Worm (Caenorhabditis elegans) whole organism, L3 larva: ENCODE data around the gene Y43F8B.18.
A peak's percentile ranks its signal among the peaks of the same experiment; 100 is the strongest.

ENCODE experiments used
- aly-2 ChIP-seq: fragments of 150-350 bp; optimal IDR thresholded peaks from 2 replicates; lab custom pipeline; 2014; ENCODE audit warnings: missing biosample characterization, missing genetic modification characterization
- ama-1 ChIP-seq: fragments of 150-350 bp; optimal IDR thresholded peaks from 2 replicates; lab custom pipeline; 2018
- ceh-16 ChIP-seq: sonication (generic microtip); optimal IDR thresholded peaks from 2 replicates; lab custom pipeline; 2017; ENCODE audit warnings: missing biosample characterization, missing genetic modification characterization
- ceh-28 ChIP-seq: fragments of 150-350 bp; optimal IDR thresholded peaks from 2 replicates; lab custom pipeline; 2014; ENCODE audit warnings: missing biosample characterization, missing genetic modification reagents, missing genetic modification characterization
- ceh-82 ChIP-seq: fragments of 150-350 bp; optimal IDR thresholded peaks from 2 replicates; lab custom pipeline; 2014; ENCODE audit warnings: missing biosample characterization, missing genetic modification characterization
- daf-12 ChIP-seq: fragments of 150-350 bp; optimal IDR thresholded peaks from 2 replicates; lab custom pipeline; 2014; ENCODE audit warnings: missing biosample characterization, missing genetic modification reagents, missing genetic modification characterization
- egl-27 ChIP-seq: sonication (generic microtip); optimal IDR thresholded peaks from 4 replicates; lab custom pipeline; 2017; ENCODE audit warnings: missing biosample characterization, missing genetic modification reagents, missing genetic modification characterization
- egl-5 ChIP-seq: fragments of 150-350 bp; optimal IDR thresholded peaks from 2 replicates; lab custom pipeline; 2017; ENCODE audit warnings: missing biosample characterization, missing genetic modification reagents, missing genetic modification characterization, inconsistent platforms
- elt-1 ChIP-seq: fragments of 150-350 bp; optimal IDR thresholded peaks from 2 replicates; lab custom pipeline; 2014; ENCODE audit warnings: missing biosample characterization, missing genetic modification characterization
- elt-2 ChIP-seq: sonication (generic microtip); optimal IDR thresholded peaks from 2 replicates; lab custom pipeline; 2016; ENCODE audit warnings: missing genetic modification reagents, mild to moderate bottlenecking, missing genetic modification characterization, missing compliant biosample characterization
- elt-3 ChIP-seq, 3 experiments: fragments of 150-350 bp in 1 of 3; sonication (generic microtip) in 2 of 3; optimal IDR thresholded peaks; 2 replicates in 2 of 3; 4 replicates in 1 of 3; lab custom pipeline; 2014 to 2017; ENCODE audit warnings: missing biosample characterization in 3 of 3, missing genetic modification characterization in 3 of 3
- eor-1 ChIP-seq, 2 experiments: fragments of 150-350 bp; optimal IDR thresholded peaks; 2 replicates each; lab custom pipeline; 2014 to 2018; ENCODE audit warnings: missing biosample characterization in 2 of 2, missing genetic modification characterization in 2 of 2
- fkh-10 ChIP-seq: sonication (generic microtip); optimal IDR thresholded peaks from 2 replicates; lab custom pipeline; 2017; ENCODE audit warnings: missing biosample characterization, missing genetic modification reagents, missing genetic modification characterization
- fkh-2 ChIP-seq: fragments of 150-350 bp; optimal IDR thresholded peaks from 2 replicates; lab custom pipeline; 2014; ENCODE audit warnings: missing biosample characterization, missing genetic modification reagents, missing genetic modification characterization
- jun-1 ChIP-seq: fragments of 150-350 bp; optimal IDR thresholded peaks from 2 replicates; lab custom pipeline; 2014; ENCODE audit warnings: missing biosample characterization, missing genetic modification reagents, missing genetic modification characterization
- lin-15B ChIP-seq: fragments of 150-350 bp; optimal IDR thresholded peaks from 2 replicates; lab custom pipeline; 2014; ENCODE audit warnings: missing biosample characterization, missing genetic modification characterization
- lin-39 ChIP-seq: fragments of 150-350 bp; optimal IDR thresholded peaks from 2 replicates; lab custom pipeline; 2018; ENCODE audit warnings: missing biosample characterization, missing genetic modification reagents, missing genetic modification characterization
- lsy-12 ChIP-seq: sonication (generic microtip); optimal IDR thresholded peaks from 2 replicates; lab custom pipeline; 2016; ENCODE audit warnings: mild to moderate bottlenecking, missing genetic modification characterization, missing compliant biosample characterization
- mdl-1 ChIP-seq: fragments of 150-350 bp; optimal IDR thresholded peaks from 2 replicates; lab custom pipeline; 2014; ENCODE audit warnings: missing biosample characterization, missing genetic modification characterization
- nhr-11 ChIP-seq: fragments of 150-350 bp; optimal IDR thresholded peaks from 2 replicates; lab custom pipeline; 2014; ENCODE audit warnings: missing biosample characterization, missing genetic modification characterization
- nhr-12 ChIP-seq: fragments of 150-350 bp; optimal IDR thresholded peaks from 2 replicates; lab custom pipeline; 2014; ENCODE audit warnings: missing biosample characterization, missing genetic modification characterization
- nhr-23 ChIP-seq: fragments of 150-350 bp; optimal IDR thresholded peaks from 2 replicates; lab custom pipeline; 2014; ENCODE audit warnings: missing biosample characterization, missing genetic modification reagents, missing genetic modification characterization
- nhr-28 ChIP-seq: fragments of 150-350 bp; optimal IDR thresholded peaks from 2 replicates; lab custom pipeline; 2014; ENCODE audit warnings: missing biosample characterization, missing genetic modification characterization
- nhr-43 ChIP-seq: sonication (generic microtip); optimal IDR thresholded peaks from 2 replicates; lab custom pipeline; 2016; ENCODE audit warnings: mild to moderate bottlenecking, missing genetic modification characterization, missing compliant biosample characterization; ENCODE audit not compliant: poor library complexity, severe bottlenecking
- nhr-77 ChIP-seq: fragments of 150-350 bp; optimal IDR thresholded peaks from 2 replicates; lab custom pipeline; 2014; ENCODE audit warnings: missing biosample characterization, missing genetic modification characterization
- pha-4 ChIP-seq: fragments of 150-350 bp; optimal IDR thresholded peaks from 2 replicates; lab custom pipeline; 2014; ENCODE audit warnings: missing biosample characterization, missing genetic modification reagents, missing genetic modification characterization
- pqm-1 ChIP-seq: fragments of 150-350 bp; optimal IDR thresholded peaks from 2 replicates; lab custom pipeline; 2017; ENCODE audit warnings: missing biosample characterization, missing genetic modification characterization, inconsistent platforms
- sea-2 ChIP-seq: fragments of 150-350 bp; sonication (generic microtip); optimal IDR thresholded peaks from 4 replicates; lab custom pipeline; 2014; ENCODE audit warnings: missing biosample characterization, missing genetic modification reagents, missing genetic modification characterization
- snpc-4 ChIP-seq: fragments of 150-350 bp; optimal IDR thresholded peaks from 2 replicates; lab custom pipeline; 2014; ENCODE audit warnings: missing biosample characterization, missing genetic modification characterization
- tbx-2 ChIP-seq: sonication (generic microtip); optimal IDR thresholded peaks from 2 replicates; lab custom pipeline; 2016; ENCODE audit warnings: mild to moderate bottlenecking, missing genetic modification characterization, missing compliant biosample characterization
- unc-62 ChIP-seq: fragments of 150-350 bp; sonication (generic microtip); optimal IDR thresholded peaks from 4 replicates; lab custom pipeline; 2014; ENCODE audit warnings: missing biosample characterization, missing genetic modification reagents, missing genetic modification characterization
- ztf-4 ChIP-seq: fragments of 150-350 bp; optimal IDR thresholded peaks from 2 replicates; lab custom pipeline; 2014; ENCODE audit warnings: missing biosample characterization, missing genetic modification characterization

Gene Y43F8B.18

DNA sequence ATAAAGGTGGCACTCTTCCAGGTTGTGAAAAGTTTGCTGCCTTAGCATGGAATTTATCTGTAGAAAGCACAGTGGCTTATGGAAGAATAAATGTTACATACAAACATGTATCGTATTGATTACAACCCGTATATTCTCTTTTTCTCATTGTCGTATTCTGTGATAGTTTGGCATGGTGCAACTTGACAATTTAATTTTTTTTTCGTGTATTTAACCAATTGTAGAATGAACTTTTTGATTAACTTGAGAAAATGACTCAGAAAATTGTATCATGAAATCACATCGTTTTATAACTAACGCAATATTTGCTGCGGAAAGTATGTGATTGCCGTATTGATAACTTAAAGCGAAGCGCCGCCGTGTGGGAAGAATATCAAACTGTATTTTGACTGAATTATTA lies 28.7 kb upstream of the Y43F8B.18 start, which contains the start of gene Y43F8B.24:
Gene Y43F8B.24, plus strand, starts transcription at position 301 of the 400 bp plus-strand sequence.
- no peak for TF ChIP-seq nhr-12 (tag; lab: Kevin White, UChicago)
- TF ChIP-seq fkh-2 (tag; lab: Kevin White, UChicago) = no peak
- no peak for TF ChIP-seq lsy-12 (tag; lab: Kevin White, UChicago)
- no peak for TF ChIP-seq egl-27
- peak; percentile 14 for TF ChIP-seq elt-2 (tag; lab: Kevin White, UChicago)

DNA sequence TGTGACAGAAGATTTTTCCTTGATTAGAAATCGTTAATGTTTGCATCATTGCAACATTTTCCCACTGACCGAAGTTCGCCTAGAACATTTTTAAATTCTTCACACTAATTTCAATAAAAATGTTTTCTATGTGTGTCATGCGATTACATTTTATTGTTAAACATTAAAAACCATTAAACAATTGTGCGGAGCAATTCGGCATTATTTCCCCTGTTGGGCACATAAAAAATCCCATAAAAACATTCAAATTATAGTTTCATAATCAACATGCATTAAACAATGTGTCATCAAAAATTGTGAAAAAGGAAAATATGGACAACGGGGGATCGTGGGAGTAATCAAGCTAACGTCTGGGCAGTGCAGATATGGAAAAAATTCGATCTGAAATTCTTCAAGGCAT lies 26.3 kb upstream of the Y43F8B.18 start:
- TF ChIP-seq pqm-1 (tag; lab: Kevin White, UChicago) (peak; percentile 8), elt-2 (tag; lab: Kevin White, UChicago) (peak; percentile 56)

DNA sequence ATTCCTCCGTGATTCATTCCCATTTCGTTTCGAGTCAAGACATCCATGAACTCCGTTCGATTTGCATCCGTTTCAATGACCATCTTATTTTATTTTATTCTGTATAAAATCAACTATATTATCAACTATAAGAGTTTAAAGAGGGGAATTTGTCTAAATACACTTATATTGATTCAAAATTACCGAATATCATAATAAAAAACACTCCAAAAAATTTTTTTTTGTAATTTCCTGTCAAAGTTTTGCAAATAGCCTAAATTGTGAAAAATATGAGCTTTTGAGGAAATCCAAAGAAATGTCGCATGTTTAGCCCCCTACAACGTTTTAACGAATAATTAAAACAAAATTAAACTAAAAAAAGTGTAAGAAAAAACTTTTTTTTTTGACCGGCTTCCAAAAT lies 23.8 kb upstream of the Y43F8B.18 start, which contains the start of gene Y43F8B.15:
Gene Y43F8B.15, minus strand, starts transcription at position 101 of the 400 bp plus-strand sequence.
- TF ChIP-seq egl-27 (no peak), elt-2 (tag; lab: Kevin White, UChicago) (no peak), eor-1 (tag; optimal IDR thresholded peaks at IDR 0.05; lab: Kevin White, UChicago) (no peak), sea-2 (GFP tag; lab: Kevin White, UChicago) (no peak), ama-1 (no peak), jun-1 (tag; lab: Kevin White, UChicago) (no peak), nhr-11 (tag; lab: Kevin White, UChicago) (no peak), lin-15B (no peak), snpc-4 (tag; lab: Kevin White, UChicago) (no peak)

DNA sequence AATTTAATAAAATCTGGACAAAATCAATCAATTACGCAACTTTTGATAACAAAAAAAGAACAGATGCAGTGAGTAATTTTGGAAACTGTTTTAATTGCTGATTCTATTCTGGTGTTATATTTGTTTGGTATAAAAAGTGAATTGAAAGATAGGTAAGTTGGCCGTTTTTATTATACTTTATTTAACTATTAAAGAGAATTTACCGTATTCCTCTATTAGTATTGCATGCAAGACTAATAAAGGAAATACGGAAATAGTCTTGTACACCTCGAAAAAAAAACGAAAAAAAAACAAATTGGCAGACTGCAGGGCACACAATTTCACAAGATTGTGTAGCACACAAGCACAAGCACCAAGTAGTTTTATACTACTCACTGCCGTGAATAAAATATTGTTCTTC lies 23.2 kb upstream of the Y43F8B.18 start, which contains the start of gene Y43F8B.25:
Gene Y43F8B.25, plus strand, starts transcription at position 301 of the 400 bp plus-strand sequence.
- TF ChIP-seq mdl-1 (tag; lab: Kevin White, UChicago) (no peak), ztf-4 (no peak), ceh-16 (tag; lab: Kevin White, UChicago) (no peak), pha-4 (tag; lab: Kevin White, UChicago) (no peak), ceh-82 (no peak), aly-2 (tag; lab: Kevin White, UChicago) (no peak), tbx-2 (tag; lab: Kevin White, UChicago) (no peak), nhr-23 (tag; lab: Kevin White, UChicago) (no peak), nhr-43 (tag; lab: Kevin White, UChicago) (no peak), elt-1 (tag; lab: Kevin White, UChicago) (no peak), ceh-28 (tag; lab: Kevin White, UChicago) (no peak), elt-2 (tag; lab: Kevin White, UChicago) (no peak), elt-3 (tag; optimal IDR thresholded peaks at IDR 0.05; lab: Kevin White, UChicago) (no peak), daf-12 (tag; lab: Kevin White, UChicago) (no peak), nhr-28 (no peak), lin-39 (tag; lab: Kevin White, UChicago) (no peak), nhr-77 (tag; lab: Kevin White, UChicago) (no peak), unc-62 (GFP tag; lab: Kevin White, UChicago) (no peak), fkh-10 (GFP tag; lab: Kevin White, UChicago) (no peak)

DNA sequence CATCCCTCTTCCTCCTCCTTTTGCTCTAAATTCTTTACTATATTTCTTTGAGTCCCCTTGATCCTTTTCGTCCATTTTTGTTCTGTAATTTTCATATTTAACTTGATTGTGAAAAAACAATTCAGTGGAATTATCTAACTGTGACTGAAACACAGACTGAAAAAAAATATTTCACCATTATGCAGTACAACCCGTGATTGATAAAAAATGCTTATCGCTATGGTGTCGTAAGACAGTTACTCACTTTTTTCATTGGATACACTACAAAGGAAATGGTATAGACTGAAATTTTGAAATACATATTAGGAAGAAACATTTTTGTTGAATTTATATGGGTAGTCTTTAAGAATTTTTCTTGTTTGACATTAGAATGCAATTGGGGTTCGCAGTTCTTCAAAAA lies 18.2 kb upstream of the Y43F8B.18 start, which contains the start of gene Y43F8B.23:
Gene Y43F8B.23, minus strand, starts transcription at position 75 of the 400 bp plus-strand sequence.
- TF ChIP-seq snpc-4 (tag; lab: Kevin White, UChicago) (no peak), fkh-10 (GFP tag; lab: Kevin White, UChicago) (no peak), elt-2 (tag; lab: Kevin White, UChicago) (peak; percentile 81), pha-4 (tag; lab: Kevin White, UChicago) (peak; percentile 52), elt-3 (tag; optimal IDR thresholded peaks at IDR 0.05; lab: Kevin White, UChicago) (no peak), nhr-12 (tag; lab: Kevin White, UChicago) (no peak), jun-1 (tag; lab: Kevin White, UChicago) (peak; percentile 41), pqm-1 (tag; lab: Kevin White, UChicago) (peak; percentile 63), ceh-82 (no peak), elt-1 (tag; lab: Kevin White, UChicago) (no peak), egl-5 (tag; lab: Kevin White, UChicago) (no peak)
